Fruit fly (Drosophila melanogaster) whole organism, embryonic: ENCODE data around the gene CG16852.

Experiments used
- CG10979 ChIP-seq: fragments of 200-800 bp; sonication (Bioruptor generic); optimal IDR thresholded peaks from 2 replicates; lab custom pipeline; 2018; ENCODE audit warnings: missing biosample characterization, mild to moderate bottlenecking, missing genetic modification characterization, moderate library complexity
- CG12219 ChIP-seq: fragments of 200-800 bp; sonication (Bioruptor generic); optimal IDR thresholded peaks from 3 replicates; lab custom pipeline; 2018; ENCODE audit warnings: missing biosample characterization, mild to moderate bottlenecking, missing genetic modification characterization
- CG12236 ChIP-seq: fragments of 200-800 bp; sonication (Bioruptor generic); optimal IDR thresholded peaks from 2 replicates; lab custom pipeline; 2016; ENCODE audit warnings: missing biosample characterization, missing genetic modification characterization
- CG12744 ChIP-seq: fragments of 200-800 bp; sonication (Bioruptor generic); optimal IDR thresholded peaks from 2 replicates; lab custom pipeline; 2016; ENCODE audit warnings: missing biosample characterization, missing genetic modification characterization
- CG12769 ChIP-seq: fragments of 200-800 bp; sonication (Bioruptor generic); optimal IDR thresholded peaks from 2 replicates; lab custom pipeline; 2019; ENCODE audit warnings: missing biosample characterization, mild to moderate bottlenecking, missing genetic modification characterization, moderate library complexity
- CG13296 ChIP-seq: fragments of 200-800 bp; sonication (Bioruptor generic); optimal IDR thresholded peaks from 3 replicates; lab custom pipeline; 2018; ENCODE audit warnings: missing biosample characterization, mild to moderate bottlenecking, missing genetic modification characterization
- CG15269 ChIP-seq: fragments of 200-800 bp; sonication (Bioruptor generic); optimal IDR thresholded peaks from 2 replicates; lab custom pipeline; 2018; ENCODE audit warnings: missing biosample characterization, mild to moderate bottlenecking, missing genetic modification characterization, moderate library complexity
- CG16863 ChIP-seq: fragments of 200-800 bp; sonication (Bioruptor generic); optimal IDR thresholded peaks from 3 replicates; lab custom pipeline; 2016; ENCODE audit warnings: missing biosample characterization, missing genetic modification characterization
- CG17186 ChIP-seq: fragments of 200-800 bp; sonication (Bioruptor generic); optimal IDR thresholded peaks from 3 replicates; lab custom pipeline; 2017; ENCODE audit warnings: missing biosample characterization, missing genetic modification reagents, missing genetic modification characterization
- CG17361 ChIP-seq: fragments of 200-800 bp; sonication (Bioruptor generic); IDR thresholded peaks from 3 replicates; pipeline ENCODE4 v1.3.6; 2022; ENCODE audit warnings: missing biosample characterization, missing genetic modification characterization
- CG18262 ChIP-seq: fragments of 200-800 bp; optimal IDR thresholded peaks from 3 replicates; lab custom pipeline; 2019; ENCODE audit warnings: missing biosample characterization, mild to moderate bottlenecking, missing genetic modification characterization, moderate library complexity
- CG31441 ChIP-seq: fragments of 200-800 bp; sonication (Bioruptor generic); IDR thresholded peaks from 2 replicates; pipeline ENCODE4 v1.3.6; 2022; ENCODE audit warnings: missing biosample characterization, missing genetic modification characterization
- CG6791 ChIP-seq: fragments of 200-800 bp; sonication (Bioruptor generic); IDR thresholded peaks from 3 replicates; pipeline ENCODE4 v1.3.6; 2022; ENCODE audit warnings: missing biosample characterization, missing genetic modification characterization; ENCODE audit not compliant: partially characterized antibody
- CG7745 ChIP-seq: fragments of 200-800 bp; sonication (Bioruptor generic); optimal IDR thresholded peaks from 2 replicates; lab custom pipeline; 2018; ENCODE audit warnings: missing biosample characterization, mild to moderate bottlenecking, missing genetic modification characterization, moderate library complexity
- CG7987 ChIP-seq: fragments of 200-800 bp; sonication (Bioruptor generic); optimal IDR thresholded peaks from 2 replicates; lab custom pipeline; 2018; ENCODE audit warnings: missing biosample characterization, mild to moderate bottlenecking, missing genetic modification characterization, moderate library complexity
- CG9437 ChIP-seq: fragments of 200-800 bp; sonication (Bioruptor generic); optimal IDR thresholded peaks from 2 replicates; lab custom pipeline; 2018; ENCODE audit warnings: missing biosample characterization, mild to moderate bottlenecking, missing genetic modification characterization
- CG9932 ChIP-seq: fragments of 200-800 bp; sonication (Bioruptor generic); IDR thresholded peaks from 2 replicates; pipeline ENCODE4 v1.3.6; 2022; ENCODE audit warnings: missing biosample characterization, missing genetic modification characterization
- Chrac-16 ChIP-seq: fragments of 200-800 bp; sonication (Bioruptor generic); optimal IDR thresholded peaks from 3 replicates; lab custom pipeline; 2016; ENCODE audit warnings: missing biosample characterization, missing genetic modification characterization
- Deaf1 ChIP-seq: fragments of 200-800 bp; optimal IDR thresholded peaks from 3 replicates; lab custom pipeline; 2019; ENCODE audit warnings: missing biosample characterization, mild to moderate bottlenecking, missing genetic modification characterization, moderate library complexity
- Hmr ChIP-seq: fragments of 200-800 bp; sonication (Bioruptor generic); optimal IDR thresholded peaks from 3 replicates; lab custom pipeline; 2017; ENCODE audit warnings: mild to moderate bottlenecking, missing biosample characterization, missing genetic modification reagents, missing genetic modification characterization
- Side ChIP-seq: fragments of 200-800 bp; sonication (Bioruptor generic); optimal IDR thresholded peaks from 2 replicates; lab custom pipeline; 2016; ENCODE audit warnings: missing biosample characterization, missing genetic modification characterization
- Sox102F ChIP-seq: fragments of 200-800 bp; sonication (Bioruptor generic); optimal IDR thresholded peaks from 2 replicates; lab custom pipeline; 2018; ENCODE audit warnings: missing biosample characterization, mild to moderate bottlenecking, missing genetic modification characterization, moderate library complexity
- Stat92E ChIP-seq, 3 experiments: fragments of >200 bp in 2 of 3; fragments of 200-800 bp in 1 of 3; sonication (Bioruptor generic) in 1 of 3; optimal IDR thresholded peaks; 2 replicates each; lab custom pipeline; 2017 to 2019; ENCODE audit warnings: missing biosample characterization in 3 of 3, missing genetic modification characterization in 3 of 3, mild to moderate bottlenecking in 1 of 3, moderate library complexity in 1 of 3
- crc ChIP-seq: fragments of 200-800 bp; sonication (Bioruptor generic); optimal IDR thresholded peaks from 2 replicates; lab custom pipeline; 2016; ENCODE audit warnings: missing biosample characterization, missing genetic modification characterization
- fd102C ChIP-seq: fragments of 200-800 bp; sonication (Bioruptor generic); optimal IDR thresholded peaks from 2 replicates; lab custom pipeline; 2018; ENCODE audit warnings: missing biosample characterization, mild to moderate bottlenecking, missing genetic modification characterization, moderate library complexity
- fu2 ChIP-seq: fragments of 200-800 bp; sonication (Bioruptor generic); optimal IDR thresholded peaks from 2 replicates; lab custom pipeline; 2016; ENCODE audit warnings: missing biosample characterization, missing genetic modification characterization
- gem ChIP-seq: fragments of 200-800 bp; sonication (Bioruptor generic); optimal IDR thresholded peaks from 2 replicates; lab custom pipeline; 2019; ENCODE audit warnings: missing biosample characterization, mild to moderate bottlenecking, missing genetic modification characterization, moderate library complexity
- grau ChIP-seq: fragments of 200-800 bp; optimal IDR thresholded peaks from 3 replicates; lab custom pipeline; 2019; ENCODE audit warnings: missing biosample characterization, mild to moderate bottlenecking, missing genetic modification characterization, moderate library complexity
- her ChIP-seq: fragments of 200-800 bp; sonication (Bioruptor generic); optimal IDR thresholded peaks from 2 replicates; lab custom pipeline; 2016; ENCODE audit warnings: missing biosample characterization, missing genetic modification characterization
- jing ChIP-seq: fragments of 200-800 bp; sonication (Bioruptor generic); optimal IDR thresholded peaks from 2 replicates; lab custom pipeline; 2018; ENCODE audit warnings: missing biosample characterization, mild to moderate bottlenecking, missing genetic modification characterization
- knrl ChIP-seq: fragments of 200-800 bp; sonication (Bioruptor generic); IDR thresholded peaks from 3 replicates; pipeline ENCODE4 v1.3.6; 2022; ENCODE audit warnings: missing biosample characterization, missing genetic modification characterization; ENCODE audit not compliant: partially characterized antibody
- lov ChIP-seq, 2 experiments: fragments of 200-800 bp in 1 of 2; fragments of >200 bp in 1 of 2; sonication (Bioruptor generic) in 1 of 2; IDR thresholded peaks in 1 of 2; optimal IDR thresholded peaks in 1 of 2; 2 replicates in 1 of 2; 3 replicates in 1 of 2; pipeline versions ENCODE4 v1.3.6 to Lab custom; 2017 to 2022; ENCODE audit warnings: missing biosample characterization in 1 of 2, missing genetic modification characterization in 1 of 2
- nau ChIP-seq: fragments of 200-800 bp; sonication (Bioruptor generic); optimal IDR thresholded peaks from 3 replicates; lab custom pipeline; 2017; ENCODE audit warnings: missing biosample characterization, mild to moderate bottlenecking, missing genetic modification characterization, missing genetic modification reagents
- slou ChIP-seq: fragments of 200-800 bp; sonication (Bioruptor generic); optimal IDR thresholded peaks from 3 replicates; lab custom pipeline; 2016; ENCODE audit warnings: missing biosample characterization, missing genetic modification characterization
- tll ChIP-seq, 2 experiments: fragments of 200-800 bp in 1 of 2; fragments of >200 bp in 1 of 2; sonication (Bioruptor generic) in 1 of 2; optimal IDR thresholded peaks; 2 replicates each; lab custom pipeline; 2017 to 2019; ENCODE audit warnings: missing biosample characterization in 2 of 2, missing genetic modification characterization in 2 of 2, mild to moderate bottlenecking in 1 of 2, moderate library complexity in 1 of 2
- toy ChIP-seq: fragments of 200-800 bp; sonication (Bioruptor generic); IDR thresholded peaks from 2 replicates; pipeline ENCODE4 v1.3.6; 2022; ENCODE audit warnings: missing biosample characterization, missing genetic modification characterization
- unc-4 ChIP-seq: fragments of 200-800 bp; sonication (Bioruptor generic); IDR thresholded peaks from 2 replicates; pipeline ENCODE4 v1.3.6; 2022; ENCODE audit warnings: missing biosample characterization, missing genetic modification characterization; ENCODE audit not compliant: partially characterized antibody
- zfh2 ChIP-seq: fragments of 200-800 bp; sonication (Bioruptor generic); optimal IDR thresholded peaks from 2 replicates; lab custom pipeline; 2016; ENCODE audit warnings: missing biosample characterization, missing genetic modification characterization

CG16852 gene

dm6 chr2L:13530774-13531173 is 9.8 kb upstream of the CG16852 start, which contains the start of gene CG33643:
Gene CG33643, plus strand, starts transcription at chr2L:13531074.
- TF ChIP-seq Side (GFP tag; lab: Kevin White, UChicago) (no peak), fd102C (GFP tag; lab: Kevin White, UChicago) (no peak), CG17186 (GFP tag; lab: Kevin White, UChicago) (no peak), CG6791 (GFP tag; lab: Robert Waterston, UW) (no peak), CG12236 (GFP tag; lab: Kevin White, UChicago) (no peak), tll (GFP tag; optimal IDR thresholded peaks at IDR 0.05; lab: Kevin White, UChicago) (no peak), Chrac-16 (GFP tag; lab: Kevin White, UChicago) (no peak), CG12219 (no peak), CG18262 (tag; lab: Kevin White, UChicago) (no peak), Hmr (no peak), CG16863 (GFP tag; lab: Kevin White, UChicago) (no peak), fu2 (no peak), gem (tag; lab: Kevin White, UChicago) (no peak), CG12769 (no peak), CG31441 (GFP tag; lab: Robert Waterston, UW) (no peak), CG17361 (no peak), lov (optimal IDR thresholded peaks at IDR 0.05; lab: Kevin White, UChicago) (no peak), lov (GFP tag; IDR thresholded peaks at IDR 0.05; lab: Robert Waterston, UW) (no peak), Deaf1 (no peak), toy (GFP tag; lab: Robert Waterston, UW) (no peak), CG9932 (no peak)

DNA sequence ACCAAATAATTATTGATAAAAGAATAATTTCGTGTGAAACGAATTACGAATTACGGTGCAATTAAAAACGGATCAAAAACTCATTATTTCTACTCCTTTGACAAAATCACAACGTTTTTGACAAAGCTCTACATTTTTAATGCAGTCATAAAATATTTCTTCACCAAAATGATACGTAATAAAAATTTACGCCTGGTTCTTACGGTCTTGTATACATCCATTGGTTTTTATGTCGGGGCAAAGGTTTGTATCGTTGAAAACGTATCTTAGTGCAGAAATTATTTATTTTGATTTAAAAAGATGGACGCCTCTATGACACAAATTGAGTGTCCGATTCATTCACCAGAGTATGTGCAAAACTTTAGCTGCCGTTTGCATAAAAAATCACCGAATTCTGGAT is 8.8 kb upstream of the CG16852 start, which contains the start of gene CG33644:
TSS of gene CG33644 (plus strand) at position 301 of the 400 bp plus-strand sequence.
- no peak for TF ChIP-seq Sox102F
- no peak for TF ChIP-seq CG10979 (tag; lab: Kevin White, UChicago)

DNA sequence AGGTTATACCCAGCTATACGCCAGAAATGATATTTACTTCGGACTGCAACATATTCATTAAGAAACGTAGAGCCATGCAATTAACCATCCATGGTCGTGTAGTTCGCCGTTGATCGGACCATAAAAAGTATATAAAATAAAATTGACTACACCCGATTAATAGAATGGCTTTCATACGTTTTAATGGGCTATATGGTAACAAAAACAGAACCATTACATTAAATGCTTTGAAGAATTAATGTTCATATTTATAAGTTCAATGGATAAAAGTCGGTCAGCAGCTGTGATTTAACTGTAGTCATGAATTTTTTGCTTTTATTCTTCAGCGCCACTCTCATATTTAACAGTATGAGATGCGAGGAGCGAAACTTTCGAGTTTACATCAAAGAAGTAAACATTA is 8.0 kb upstream of the CG16852 start, which contains the start of gene CG33645:
TSS of gene CG33645 (plus strand) at position 301 of the 400 bp plus-strand sequence.
- no peak for TF ChIP-seq nau (GFP tag; lab: Kevin White, UChicago)

dm6 chr2L:13535678-13536077 is 4.9 kb upstream of the CG16852 start, which contains the start of gene CG15638:
Gene CG15638, minus strand, starts transcription at chr2L:13535778.
- no peak for TF ChIP-seq jing (GFP tag; lab: Kevin White, UChicago)
- TF ChIP-seq CG12744 (GFP tag; lab: Kevin White, UChicago): no peak
- TF ChIP-seq unc-4 (GFP tag; lab: Robert Waterston, UW): no peak
- TF ChIP-seq zfh2 (GFP tag; lab: Kevin White, UChicago): no peak
- no peak for TF ChIP-seq CG7745 (tag; lab: Kevin White, UChicago)
- TF ChIP-seq CG13296 (GFP tag; lab: Kevin White, UChicago): no peak
- TF ChIP-seq slou (GFP tag; lab: Kevin White, UChicago): no peak
- no peak for TF ChIP-seq her
- no peak for TF ChIP-seq knrl
- TF ChIP-seq crc (GFP tag; lab: Kevin White, UChicago): no peak
- TF ChIP-seq CG9437 (GFP tag; lab: Kevin White, UChicago): no peak
- no peak for TF ChIP-seq CG15269
- TF ChIP-seq CG7987 (GFP tag; lab: Kevin White, UChicago): no peak
- TF ChIP-seq grau: no peak
- no peak for TF ChIP-seq Stat92E (GFP tag; optimal IDR thresholded peaks at IDR 0.05; lab: Kevin White, UChicago)
